Worm (Caenorhabditis elegans) whole organism, L3 larva: Measurements from ENCODE around the gene str-130.
A peak's percentile ranks its signal among the peaks of the same experiment; 100 is the strongest.

Experiments used
- ZK546.5 ChIP-seq: sonication (generic microtip); optimal IDR thresholded peaks from 2 replicates; lab custom pipeline; 2017; ENCODE audit warnings: missing biosample characterization, missing genetic modification characterization
- aly-2 ChIP-seq: fragments of 150-350 bp; optimal IDR thresholded peaks from 2 replicates; lab custom pipeline; 2014; ENCODE audit warnings: missing biosample characterization, missing genetic modification characterization
- ama-1 ChIP-seq: fragments of 150-350 bp; optimal IDR thresholded peaks from 2 replicates; lab custom pipeline; 2018
- ceh-16 ChIP-seq: sonication (generic microtip); optimal IDR thresholded peaks from 2 replicates; lab custom pipeline; 2017; ENCODE audit warnings: missing biosample characterization, missing genetic modification characterization
- ceh-9 ChIP-seq: sonication (generic microtip); optimal IDR thresholded peaks from 2 replicates; lab custom pipeline; 2018; ENCODE audit warnings: missing biosample characterization, missing genetic modification characterization
- egl-5 ChIP-seq: fragments of 150-350 bp; optimal IDR thresholded peaks from 2 replicates; lab custom pipeline; 2017; ENCODE audit warnings: missing biosample characterization, missing genetic modification reagents, missing genetic modification characterization, inconsistent platforms
- elt-2 ChIP-seq: sonication (generic microtip); optimal IDR thresholded peaks from 2 replicates; lab custom pipeline; 2016; ENCODE audit warnings: missing genetic modification reagents, mild to moderate bottlenecking, missing genetic modification characterization, missing compliant biosample characterization
- elt-3 ChIP-seq, 3 experiments: fragments of 150-350 bp in 1 of 3; sonication (generic microtip) in 2 of 3; optimal IDR thresholded peaks; 2 replicates in 2 of 3; 4 replicates in 1 of 3; lab custom pipeline; 2014 to 2017; ENCODE audit warnings: missing biosample characterization in 3 of 3, missing genetic modification characterization in 3 of 3
- fkh-10 ChIP-seq: sonication (generic microtip); optimal IDR thresholded peaks from 2 replicates; lab custom pipeline; 2017; ENCODE audit warnings: missing biosample characterization, missing genetic modification reagents, missing genetic modification characterization
- fkh-2 ChIP-seq: fragments of 150-350 bp; optimal IDR thresholded peaks from 2 replicates; lab custom pipeline; 2014; ENCODE audit warnings: missing biosample characterization, missing genetic modification reagents, missing genetic modification characterization
- fos-1 ChIP-seq: fragments of 150-350 bp; optimal IDR thresholded peaks from 2 replicates; lab custom pipeline; 2014; ENCODE audit warnings: missing biosample characterization, missing genetic modification characterization
- hmg-11 ChIP-seq: sonication (generic microtip); optimal IDR thresholded peaks from 2 replicates; lab custom pipeline; 2016; ENCODE audit warnings: missing genetic modification characterization, missing compliant biosample characterization
- lin-15B ChIP-seq: fragments of 150-350 bp; optimal IDR thresholded peaks from 2 replicates; lab custom pipeline; 2014; ENCODE audit warnings: missing biosample characterization, missing genetic modification characterization
- lin-39 ChIP-seq: fragments of 150-350 bp; optimal IDR thresholded peaks from 2 replicates; lab custom pipeline; 2018; ENCODE audit warnings: missing biosample characterization, missing genetic modification reagents, missing genetic modification characterization
- lsy-12 ChIP-seq: sonication (generic microtip); optimal IDR thresholded peaks from 2 replicates; lab custom pipeline; 2016; ENCODE audit warnings: mild to moderate bottlenecking, missing genetic modification characterization, missing compliant biosample characterization
- mml-1 ChIP-seq: fragments of 150-350 bp; sonication (generic microtip); optimal IDR thresholded peaks from 3 replicates; lab custom pipeline; 2014; ENCODE audit warnings: missing biosample characterization, missing genetic modification characterization
- nfya-1 ChIP-seq: sonication (generic microtip); optimal IDR thresholded peaks from 2 replicates; lab custom pipeline; 2017; ENCODE audit warnings: missing genetic modification characterization, mild to moderate bottlenecking, missing compliant biosample characterization, antibody characterized with exemption, moderate library complexity; ENCODE audit not compliant: insufficient read depth
- nhr-23 ChIP-seq: fragments of 150-350 bp; optimal IDR thresholded peaks from 2 replicates; lab custom pipeline; 2014; ENCODE audit warnings: missing biosample characterization, missing genetic modification reagents, missing genetic modification characterization
- nhr-237 ChIP-seq: fragments of 150-350 bp; optimal IDR thresholded peaks from 2 replicates; lab custom pipeline; 2014; ENCODE audit warnings: missing biosample characterization, missing genetic modification characterization
- nhr-25 ChIP-seq: sonication (generic microtip); optimal IDR thresholded peaks from 2 replicates; lab custom pipeline; 2017; ENCODE audit warnings: missing biosample characterization, missing genetic modification characterization
- nhr-28 ChIP-seq: fragments of 150-350 bp; optimal IDR thresholded peaks from 2 replicates; lab custom pipeline; 2014; ENCODE audit warnings: missing biosample characterization, missing genetic modification characterization
- nhr-43 ChIP-seq: sonication (generic microtip); optimal IDR thresholded peaks from 2 replicates; lab custom pipeline; 2016; ENCODE audit warnings: mild to moderate bottlenecking, missing genetic modification characterization, missing compliant biosample characterization; ENCODE audit not compliant: poor library complexity, severe bottlenecking
- nhr-67 ChIP-seq: fragments of 150-350 bp; optimal IDR thresholded peaks from 2 replicates; lab custom pipeline; 2014; ENCODE audit warnings: missing biosample characterization, missing genetic modification characterization
- nhr-76 ChIP-seq: fragments of 150-350 bp; sonication (generic microtip); optimal IDR thresholded peaks from 5 replicates; lab custom pipeline; 2014; ENCODE audit warnings: missing biosample characterization, missing genetic modification characterization
- nhr-77 ChIP-seq: fragments of 150-350 bp; optimal IDR thresholded peaks from 2 replicates; lab custom pipeline; 2014; ENCODE audit warnings: missing biosample characterization, missing genetic modification characterization
- skn-1 ChIP-seq: fragments of 150-350 bp; optimal IDR thresholded peaks from 2 replicates; lab custom pipeline; 2014; ENCODE audit warnings: missing biosample characterization, missing genetic modification characterization
- snpc-4 ChIP-seq: fragments of 150-350 bp; optimal IDR thresholded peaks from 2 replicates; lab custom pipeline; 2014; ENCODE audit warnings: missing biosample characterization, missing genetic modification characterization
- tbx-2 ChIP-seq: sonication (generic microtip); optimal IDR thresholded peaks from 2 replicates; lab custom pipeline; 2016; ENCODE audit warnings: mild to moderate bottlenecking, missing genetic modification characterization, missing compliant biosample characterization
- ztf-4 ChIP-seq: fragments of 150-350 bp; optimal IDR thresholded peaks from 2 replicates; lab custom pipeline; 2014; ENCODE audit warnings: missing biosample characterization, missing genetic modification characterization

str-130 gene

DNA sequence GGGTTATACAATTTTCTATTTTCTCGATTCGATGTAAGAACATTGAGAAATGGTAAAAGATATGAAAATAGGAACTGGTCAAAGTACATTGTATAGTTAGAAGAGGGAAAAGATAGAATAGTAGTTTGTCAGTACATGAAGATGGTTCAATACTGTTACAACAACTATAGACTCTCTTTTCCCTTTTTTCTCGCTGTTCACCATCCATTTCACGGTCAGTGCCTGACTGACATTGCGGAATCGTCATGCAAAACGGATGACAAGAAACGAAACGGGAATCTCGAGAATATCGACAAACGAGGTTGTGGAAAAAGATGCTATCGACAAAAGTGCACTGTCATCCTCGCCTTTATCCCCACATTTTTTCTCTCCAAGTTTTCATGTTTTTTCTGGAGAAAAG, 46.8 kb downstream of the str-130 start:
- TF ChIP-seq snpc-4 (tag; lab: Kevin White, UChicago) (no peak), fkh-2 (tag; lab: Kevin White, UChicago) (no peak), ztf-4 (tag; lab: Kevin White, UChicago) (no peak), nhr-43 (tag; lab: Kevin White, UChicago) (no peak), aly-2 (no peak), skn-1 (tag; lab: Kevin White, UChicago) (no peak), lin-39 (tag; lab: Kevin White, UChicago) (no peak), hmg-11 (tag; lab: Kevin White, UChicago) (no peak), nhr-23 (tag; lab: Kevin White, UChicago) (peak; percentile 48), mml-1 (tag; lab: Kevin White, UChicago) (no peak), nhr-25 (tag; lab: Kevin White, UChicago) (peak; percentile 64), nhr-28 (tag; lab: Kevin White, UChicago) (no peak), ZK546.5 (tag; lab: Kevin White, UChicago) (no peak)

DNA sequence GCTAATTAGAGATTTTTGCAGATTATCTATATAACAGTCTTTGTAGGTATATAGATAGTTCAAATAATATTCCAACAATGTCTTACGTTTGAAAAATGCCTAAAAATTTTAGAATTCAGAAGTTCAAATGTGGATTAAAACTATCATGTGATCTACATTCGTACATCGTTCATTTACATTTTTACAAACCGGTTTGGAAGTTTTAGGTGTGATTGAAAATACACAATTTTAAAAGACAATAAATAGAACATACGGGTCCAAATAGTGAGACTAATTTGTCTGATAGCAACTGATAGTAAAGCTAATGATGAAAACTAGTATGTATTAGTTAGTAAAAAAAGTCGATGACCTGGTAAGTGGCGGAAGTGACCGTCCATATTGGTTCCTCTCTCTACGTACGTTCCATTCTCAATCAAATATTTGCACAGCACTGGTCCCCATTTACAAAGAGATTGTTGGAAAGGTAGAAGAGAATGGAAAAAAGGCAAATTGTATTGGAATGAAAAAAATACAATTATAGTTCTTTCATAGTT, 49.1 kb downstream of the str-130 start:
- TF ChIP-seq egl-5 (tag; lab: Kevin White, UChicago) (no peak), nhr-77 (no peak), lsy-12 (tag; lab: Kevin White, UChicago) (no peak), nhr-28 (tag; lab: Kevin White, UChicago) (no peak), ceh-16 (tag; lab: Kevin White, UChicago) (no peak), nfya-1 (tag; lab: Kevin White, UChicago) (no peak), nhr-237 (tag; lab: Kevin White, UChicago) (no peak), ceh-9 (tag; lab: Kevin White, UChicago) (no peak), elt-2 (no peak), ZK546.5 (tag; lab: Kevin White, UChicago) (no peak), fkh-10 (GFP tag; lab: Kevin White, UChicago) (no peak)

DNA sequence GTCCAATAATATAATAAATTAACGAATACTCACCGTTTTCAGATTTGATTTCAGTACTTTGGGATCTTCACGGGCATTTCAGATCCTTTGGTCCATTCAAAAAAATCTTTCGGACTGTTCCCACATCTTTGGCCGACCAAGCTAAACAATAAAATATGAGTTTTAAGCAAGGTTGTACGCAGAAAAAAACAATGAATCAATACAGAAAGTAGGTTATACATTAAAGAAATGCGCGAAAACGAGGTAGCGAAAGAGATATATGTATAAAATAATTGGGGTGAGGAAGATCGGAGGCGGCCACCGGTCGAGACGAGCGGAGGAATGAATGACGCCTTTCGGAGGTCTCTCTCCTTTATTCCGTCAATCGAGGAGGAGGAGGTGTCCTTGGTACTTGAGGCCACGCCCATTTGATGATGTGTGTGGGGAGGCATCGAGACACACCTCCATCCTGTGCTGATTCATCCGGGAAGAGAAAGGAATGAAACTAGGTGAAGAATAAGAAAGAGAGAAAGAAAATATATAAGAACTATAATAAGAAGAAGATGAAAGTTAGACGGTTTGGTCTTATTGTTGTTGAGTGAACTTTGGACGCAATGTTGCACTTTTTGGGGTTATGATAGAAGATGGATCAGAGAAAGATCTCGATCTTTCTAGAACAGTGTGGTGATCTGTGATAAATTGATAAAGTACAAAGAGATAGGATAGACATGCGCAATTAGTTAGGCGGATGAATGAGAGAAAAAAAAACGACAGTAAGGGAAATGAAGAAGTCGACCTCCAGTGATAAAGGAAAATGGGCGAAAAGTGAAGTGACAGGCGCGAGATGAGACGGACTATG, 50.0 kb downstream of the str-130 start:
- peak in 1 of 3 experiments; percentile 13 for TF ChIP-seq elt-3 (tag; optimal IDR thresholded peaks at IDR 0.05; lab: Kevin White, UChicago)
- TF ChIP-seq mml-1 (tag; lab: Kevin White, UChicago): no peak
- TF ChIP-seq tbx-2 (tag; lab: Kevin White, UChicago): peak; percentile 4
- TF ChIP-seq nhr-25 (tag; lab: Kevin White, UChicago): peak; percentile 64
- peak; percentile 84 for TF ChIP-seq ama-1 (lab: Kevin White, UChicago)
- no peak for TF ChIP-seq nhr-76 (tag; lab: Kevin White, UChicago)
- TF ChIP-seq lsy-12 (tag; lab: Kevin White, UChicago): peak; percentile 25
- TF ChIP-seq nhr-23 (tag; lab: Kevin White, UChicago): peak; percentile 95
- TF ChIP-seq nhr-43 (tag; lab: Kevin White, UChicago): peak; percentile 94
- peak; percentile 63 for TF ChIP-seq fos-1 (tag; lab: Kevin White, UChicago)

DNA sequence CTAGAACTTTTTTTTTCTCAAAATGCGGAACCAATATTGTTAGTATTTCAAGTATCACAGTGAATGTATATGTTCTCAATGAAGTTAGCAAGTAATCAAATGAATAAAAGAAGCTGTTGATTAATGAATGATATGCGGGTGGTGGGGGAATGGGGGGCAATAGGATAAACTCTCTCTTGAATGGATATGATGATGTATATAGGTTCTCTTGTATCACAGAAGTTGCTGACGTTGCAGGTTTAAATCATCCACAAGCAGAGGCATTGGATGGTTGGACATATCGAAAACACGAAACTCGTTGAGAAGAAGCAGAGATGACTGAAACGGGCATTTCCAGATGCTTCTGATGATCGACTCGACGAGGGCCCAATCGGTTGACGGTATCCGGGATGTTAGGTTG, 50.9 kb downstream of the str-130 start:
- TF ChIP-seq lsy-12 (tag; lab: Kevin White, UChicago) (no peak), ztf-4 (tag; lab: Kevin White, UChicago) (no peak), fkh-2 (tag; lab: Kevin White, UChicago) (no peak), nhr-25 (tag; lab: Kevin White, UChicago) (peak; percentile 40), ama-1 (lab: Kevin White, UChicago) (peak; percentile 86), nhr-67 (no peak), lin-15B (no peak)
